Fruit fly (Drosophila melanogaster): ENCODE data around the gene Hf.

DNA sequence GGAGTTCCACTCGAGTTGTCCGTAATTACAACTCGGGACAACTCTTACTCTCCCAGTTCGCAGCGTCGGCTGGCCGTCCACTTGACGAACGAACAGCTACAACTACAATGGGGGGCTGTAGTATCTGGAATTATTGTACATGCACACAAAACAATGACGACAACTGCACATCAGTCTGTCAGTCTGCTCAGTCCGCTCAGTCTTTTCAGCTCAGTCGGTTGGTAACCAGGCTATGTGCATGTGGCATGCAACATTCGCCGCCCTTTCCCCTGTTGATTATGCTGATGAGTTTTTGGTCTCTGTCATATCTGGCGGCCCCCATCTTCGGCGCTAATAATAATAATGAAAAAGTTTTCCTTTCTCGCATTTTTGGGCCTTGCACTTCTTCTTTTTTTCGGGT lies 27.4 kb downstream of the Hf start:
- TF ChIP-seq bab1 (GFP tag; optimal IDR thresholded peaks at IDR 0.05) (no peak), tj (GFP tag; optimal IDR thresholded peaks at IDR 0.05) (no peak), ovo (GFP tag; optimal IDR thresholded peaks at IDR 0.05) (no peak), toe (GFP tag; optimal IDR thresholded peaks at IDR 0.05) (no peak), CG11617 (GFP tag; optimal IDR thresholded peaks at IDR 0.05) (no peak), kay (GFP tag; ENCODE audit: borderline replicate concordance) (no peak), CG33017 (tag; optimal IDR thresholded peaks at IDR 0.05) (no peak)
